Fruit fly (Drosophila melanogaster) whole organism, embryonic: ENCODE data around the gene CG7483.

Experiments
- CG11695 ChIP-seq: fragments of 200-800 bp; sonication (Bioruptor generic); IDR thresholded peaks from 3 replicates; pipeline ENCODE4 v1.3.6; 2022; ENCODE audit warnings: missing biosample characterization, missing genetic modification characterization
- CG12071 ChIP-seq: fragments of 200-800 bp; sonication (Bioruptor generic); optimal IDR thresholded peaks from 3 replicates; lab custom pipeline; 2018; ENCODE audit warnings: missing biosample characterization, mild to moderate bottlenecking, missing genetic modification characterization
- CG12744 ChIP-seq: fragments of 200-800 bp; sonication (Bioruptor generic); optimal IDR thresholded peaks from 2 replicates; lab custom pipeline; 2016; ENCODE audit warnings: missing biosample characterization, missing genetic modification characterization
- CG12769 ChIP-seq: fragments of 200-800 bp; sonication (Bioruptor generic); optimal IDR thresholded peaks from 2 replicates; lab custom pipeline; 2019; ENCODE audit warnings: missing biosample characterization, mild to moderate bottlenecking, missing genetic modification characterization, moderate library complexity
- CG13123 ChIP-seq: fragments of 200-800 bp; sonication (Bioruptor generic); optimal IDR thresholded peaks from 2 replicates; lab custom pipeline; 2016; ENCODE audit warnings: missing biosample characterization, missing genetic modification characterization
- CG1529 ChIP-seq: fragments of 200-800 bp; sonication (Bioruptor generic); optimal IDR thresholded peaks from 3 replicates; lab custom pipeline; 2018; ENCODE audit warnings: missing biosample characterization, missing genetic modification characterization
- CG17361 ChIP-seq: fragments of 200-800 bp; sonication (Bioruptor generic); IDR thresholded peaks from 3 replicates; pipeline ENCODE4 v1.3.6; 2022; ENCODE audit warnings: missing biosample characterization, missing genetic modification characterization
- CG17568 ChIP-seq: fragments of 200-800 bp; sonication (Bioruptor generic); optimal IDR thresholded peaks from 2 replicates; lab custom pipeline; 2018; ENCODE audit warnings: missing biosample characterization, mild to moderate bottlenecking, missing genetic modification characterization, moderate library complexity
- CG17612 ChIP-seq: fragments of 200-800 bp; sonication (Bioruptor generic); IDR thresholded peaks from 2 replicates; pipeline ENCODE4 v1.3.6; 2022; ENCODE audit warnings: missing biosample characterization, missing genetic modification characterization
- CG17802 ChIP-seq: fragments of 200-800 bp; sonication (Bioruptor generic); optimal IDR thresholded peaks from 2 replicates; lab custom pipeline; 2018; ENCODE audit warnings: missing biosample characterization, mild to moderate bottlenecking, missing genetic modification characterization, moderate library complexity
- CG2116 ChIP-seq: fragments of 200-800 bp; sonication (Bioruptor generic); optimal IDR thresholded peaks from 3 replicates; lab custom pipeline; 2018; ENCODE audit warnings: missing biosample characterization, mild to moderate bottlenecking, missing genetic modification characterization
- CG2678 ChIP-seq: fragments of 200-800 bp; sonication (Bioruptor generic); optimal IDR thresholded peaks from 3 replicates; lab custom pipeline; 2019; ENCODE audit warnings: missing biosample characterization, mild to moderate bottlenecking, missing genetic modification characterization, moderate library complexity
- CG30403 ChIP-seq: fragments of 200-800 bp; sonication (Bioruptor generic); optimal IDR thresholded peaks from 3 replicates; lab custom pipeline; 2016; ENCODE audit warnings: missing biosample characterization, missing genetic modification characterization
- CG31388 ChIP-seq: fragments of 200-800 bp; sonication (Bioruptor generic); optimal IDR thresholded peaks from 2 replicates; lab custom pipeline; 2016; ENCODE audit warnings: missing biosample characterization, missing genetic modification characterization
- CG3163 ChIP-seq: fragments of 200-800 bp; sonication (Bioruptor generic); optimal IDR thresholded peaks from 3 replicates; lab custom pipeline; 2016; ENCODE audit warnings: missing biosample characterization, missing genetic modification characterization
- CG5953 ChIP-seq: fragments of 200-800 bp; sonication (Bioruptor generic); IDR thresholded peaks from 2 replicates; pipeline ENCODE4 v1.3.6; 2022; ENCODE audit warnings: missing biosample characterization, missing genetic modification characterization
- CG6175 ChIP-seq: fragments of 200-800 bp; sonication (Bioruptor generic); IDR thresholded peaks from 3 replicates; pipeline ENCODE4 v1.3.6; 2022; ENCODE audit warnings: missing biosample characterization, missing genetic modification characterization
- CG7786 ChIP-seq: fragments of 200-800 bp; sonication (Bioruptor generic); optimal IDR thresholded peaks from 2 replicates; lab custom pipeline; 2016; ENCODE audit warnings: missing biosample characterization, missing genetic modification characterization
- CG7928 ChIP-seq: fragments of 200-800 bp; sonication (Bioruptor generic); optimal IDR thresholded peaks from 2 replicates; lab custom pipeline; 2017; ENCODE audit warnings: missing biosample characterization, mild to moderate bottlenecking, missing genetic modification characterization
- CG8359 ChIP-seq: fragments of 200-800 bp; sonication (Bioruptor generic); optimal IDR thresholded peaks from 2 replicates; lab custom pipeline; 2017; ENCODE audit warnings: missing biosample characterization, mild to moderate bottlenecking, missing genetic modification characterization, borderline replicate concordance
- CG8924 ChIP-seq: fragments of 200-800 bp; optimal IDR thresholded peaks from 3 replicates; lab custom pipeline; 2019; ENCODE audit warnings: missing biosample characterization, mild to moderate bottlenecking, missing genetic modification characterization, moderate library complexity
- CHES-1-like ChIP-seq: fragments of 200-800 bp; sonication (Bioruptor generic); optimal IDR thresholded peaks from 2 replicates; lab custom pipeline; 2016; ENCODE audit warnings: missing biosample characterization, missing genetic modification characterization
- Dip2 ChIP-seq: fragments of 200-800 bp; sonication (Bioruptor generic); IDR thresholded peaks from 2 replicates; pipeline ENCODE4 v1.3.6; 2022; ENCODE audit warnings: missing biosample characterization, missing genetic modification characterization
- Hr3 ChIP-seq: fragments of 200-800 bp; sonication (Bioruptor generic); optimal IDR thresholded peaks from 3 replicates; lab custom pipeline; 2016; ENCODE audit warnings: missing biosample characterization, missing genetic modification characterization
- NK7.1 ChIP-seq: fragments of 200-800 bp; sonication (Bioruptor generic); optimal IDR thresholded peaks from 3 replicates; lab custom pipeline; 2016; ENCODE audit warnings: missing biosample characterization, missing genetic modification characterization
- Sry-δ ChIP-seq: fragments of 200-800 bp; sonication (Bioruptor generic); optimal IDR thresholded peaks from 2 replicates; lab custom pipeline; 2016; ENCODE audit warnings: missing biosample characterization, missing genetic modification characterization
- Stat92E ChIP-seq, 3 experiments: fragments of >200 bp in 2 of 3; fragments of 200-800 bp in 1 of 3; sonication (Bioruptor generic) in 1 of 3; optimal IDR thresholded peaks; 2 replicates each; lab custom pipeline; 2017 to 2019; ENCODE audit warnings: missing biosample characterization in 3 of 3, missing genetic modification characterization in 3 of 3, mild to moderate bottlenecking in 1 of 3, moderate library complexity in 1 of 3
- Tbp ChIP-seq: fragments of >200 bp; optimal IDR thresholded peaks from 2 replicates; lab custom pipeline; 2018; ENCODE audit warnings: missing biosample characterization, missing genetic modification characterization
- YL-1 ChIP-seq: fragments of 200-800 bp; sonication (Bioruptor generic); optimal IDR thresholded peaks from 3 replicates; lab custom pipeline; 2017; ENCODE audit warnings: missing biosample characterization, mild to moderate bottlenecking, missing genetic modification characterization
- ap ChIP-seq: fragments of 200-800 bp; sonication (Bioruptor generic); IDR thresholded peaks from 2 replicates; pipeline ENCODE4 v1.3.6; 2022; ENCODE audit warnings: missing biosample characterization, missing genetic modification characterization
- cato ChIP-seq: fragments of 200-800 bp; sonication (Bioruptor generic); optimal IDR thresholded peaks from 2 replicates; lab custom pipeline; 2016; ENCODE audit warnings: missing biosample characterization, missing genetic modification characterization, borderline replicate concordance
- chinmo ChIP-seq: fragments of 200-800 bp; sonication (Bioruptor generic); IDR thresholded peaks from 4 replicates; pipeline ENCODE4 v1.3.6; 2022; ENCODE audit warnings: missing biosample characterization, missing genetic modification characterization; ENCODE audit not compliant: partially characterized antibody
- cwo ChIP-seq: fragments of 200-800 bp; sonication (Bioruptor generic); optimal IDR thresholded peaks from 3 replicates; lab custom pipeline; 2017; ENCODE audit warnings: missing biosample characterization, missing genetic modification characterization, mild to moderate bottlenecking, moderate library complexity, missing genetic modification reagents
- dysf ChIP-seq: fragments of 200-800 bp; sonication (Bioruptor generic); IDR thresholded peaks from 3 replicates; pipeline ENCODE4 v1.3.6; 2022; ENCODE audit warnings: missing biosample characterization, missing genetic modification characterization
- ewg ChIP-seq: fragments of 200-800 bp; sonication (Bioruptor generic); optimal IDR thresholded peaks from 3 replicates; lab custom pipeline; 2017; ENCODE audit warnings: mild to moderate bottlenecking, missing biosample characterization, missing genetic modification reagents, missing genetic modification characterization
- gcm ChIP-seq: fragments of 200-800 bp; sonication (Bioruptor generic); optimal IDR thresholded peaks from 2 replicates; lab custom pipeline; 2019; ENCODE audit warnings: missing biosample characterization, mild to moderate bottlenecking, missing genetic modification characterization, moderate library complexity
- grau ChIP-seq: fragments of 200-800 bp; optimal IDR thresholded peaks from 3 replicates; lab custom pipeline; 2019; ENCODE audit warnings: missing biosample characterization, mild to moderate bottlenecking, missing genetic modification characterization, moderate library complexity
- hkb ChIP-seq, 2 experiments: fragments of 200-800 bp in 1 of 2; fragments of >200 bp in 1 of 2; sonication (Bioruptor generic) in 1 of 2; IDR thresholded peaks in 1 of 2; optimal IDR thresholded peaks in 1 of 2; 2 replicates each; pipeline versions ENCODE4 v1.3.6 to Lab custom; 2017 to 2022; ENCODE audit warnings: missing biosample characterization in 1 of 2, missing genetic modification characterization in 1 of 2
- hth ChIP-seq: fragments of >200 bp; optimal IDR thresholded peaks from 2 replicates; lab custom pipeline; 2017; ENCODE audit warnings: inconsistent platforms
- ind ChIP-seq: fragments of 200-800 bp; sonication (Bioruptor generic); optimal IDR thresholded peaks from 3 replicates; lab custom pipeline; 2016; ENCODE audit warnings: missing biosample characterization, missing genetic modification characterization
- kah ChIP-seq: fragments of 200-800 bp; sonication (Bioruptor generic); optimal IDR thresholded peaks from 2 replicates; lab custom pipeline; 2018; ENCODE audit warnings: missing biosample characterization, mild to moderate bottlenecking, missing genetic modification characterization
- kay ChIP-seq: fragments of 200-800 bp; sonication (Bioruptor generic); optimal IDR thresholded peaks from 2 replicates; lab custom pipeline; 2016; ENCODE audit warnings: missing biosample characterization, missing genetic modification characterization
- pfk ChIP-seq: fragments of 200-800 bp; sonication (Bioruptor generic); optimal IDR thresholded peaks from 2 replicates; lab custom pipeline; 2018; ENCODE audit warnings: missing biosample characterization, mild to moderate bottlenecking, missing genetic modification characterization, moderate library complexity
- phol ChIP-seq: fragments of 200-800 bp; sonication (Bioruptor generic); optimal IDR thresholded peaks from 3 replicates; lab custom pipeline; 2018; ENCODE audit warnings: missing biosample characterization, mild to moderate bottlenecking, missing genetic modification characterization, moderate library complexity
- pita ChIP-seq: fragments of 200-800 bp; sonication (Bioruptor generic); optimal IDR thresholded peaks from 2 replicates; lab custom pipeline; 2017; ENCODE audit warnings: missing biosample characterization, mild to moderate bottlenecking, missing genetic modification characterization
- pros ChIP-seq: fragments of 200-800 bp; sonication (Bioruptor generic); optimal IDR thresholded peaks from 3 replicates; lab custom pipeline; 2019; ENCODE audit warnings: missing biosample characterization, mild to moderate bottlenecking, missing genetic modification characterization, moderate library complexity
- psq ChIP-seq: fragments of 200-800 bp; sonication (Bioruptor generic); optimal IDR thresholded peaks from 2 replicates; lab custom pipeline; 2017; ENCODE audit warnings: missing biosample characterization, missing genetic modification characterization
- repo ChIP-seq: fragments of 200-800 bp; sonication (Bioruptor generic); optimal IDR thresholded peaks from 2 replicates; lab custom pipeline; 2016; ENCODE audit warnings: missing biosample characterization, missing genetic modification characterization
- tna ChIP-seq: fragments of 200-800 bp; sonication (Bioruptor generic); IDR thresholded peaks from 2 replicates; pipeline ENCODE4 v1.3.6; 2022; ENCODE audit warnings: missing biosample characterization, missing genetic modification characterization; ENCODE audit not compliant: partially characterized antibody
- twi ChIP-seq: fragments of 200-800 bp; optimal IDR thresholded peaks from 2 replicates; lab custom pipeline; 2019; ENCODE audit warnings: missing biosample characterization, mild to moderate bottlenecking, missing genetic modification characterization, moderate library complexity
- usp ChIP-seq: fragments of >200 bp; optimal IDR thresholded peaks from 2 replicates; lab custom pipeline; 2017; ENCODE audit warnings: missing biosample characterization, missing genetic modification characterization

CG7483 gene

dm6 chr3R:8308515-8308959, 4.5 kb upstream of the CG7483 start, which contains the start of gene tex (continued):
- TF ChIP-seq CG1529 (GFP tag; lab: Kevin White, UChicago) (peak; percentile 55), NK7.1 (peak; percentile 25), pfk (GFP tag; lab: Kevin White, UChicago) (no peak), usp (GFP tag; lab: Kevin White, UChicago) (no peak), CG17612 (GFP tag; lab: Robert Waterston, UW) (no peak), cwo (GFP tag; lab: Kevin White, UChicago) (no peak), repo (no peak), CG30403 (GFP tag; lab: Kevin White, UChicago) (no peak), dysf (GFP tag; lab: Robert Waterston, UW) (no peak), pita (GFP tag; lab: Kevin White, UChicago) (peak; percentile 56), Stat92E (GFP tag; optimal IDR thresholded peaks at IDR 0.05; lab: Kevin White, UChicago) (peak in 1 of 3 experiments; percentile 5), kah (GFP tag; lab: Kevin White, UChicago) (peak; percentile 17), CG11695 (GFP tag; lab: Robert Waterston, UW) (no peak), YL-1 (peak; percentile 23), CG31388 (GFP tag; lab: Kevin White, UChicago) (no peak), CG5953 (no peak), ap (GFP tag; lab: Robert Waterston, UW) (no peak), pros (no peak), CG12071 (GFP tag; lab: Kevin White, UChicago) (peak; percentile 32), cato (no peak), CHES-1-like (GFP tag; lab: Kevin White, UChicago) (peak; percentile 44), ind (GFP tag; lab: Kevin White, UChicago) (no peak), CG3163 (GFP tag; lab: Kevin White, UChicago) (no peak), Tbp (GFP tag; lab: Kevin White, UChicago) (no peak), chinmo (GFP tag; lab: Robert Waterston, UW) (no peak), twi (tag; lab: Kevin White, UChicago) (no peak), CG7786 (GFP tag; lab: Kevin White, UChicago) (no peak), phol (tag; lab: Kevin White, UChicago) (peak; percentile 22), CG7928 (no peak), CG2116 (peak; percentile 55), tna (GFP tag; lab: Robert Waterston, UW) (no peak), ewg (GFP tag; lab: Kevin White, UChicago) (no peak), CG17568 (no peak), kay (GFP tag; lab: Kevin White, UChicago) (peak; percentile 8), hkb (optimal IDR thresholded peaks at IDR 0.05; lab: Kevin White, UChicago) (no peak), hkb (GFP tag; IDR thresholded peaks at IDR 0.05; lab: Robert Waterston, UW) (peak; percentile 37; the same call in 1 of the 2 replicates), CG12744 (no peak), grau (tag; lab: Kevin White, UChicago) (no peak), Hr3 (no peak), Sry-δ (GFP tag; lab: Kevin White, UChicago) (peak; percentile 66), CG13123 (peak; percentile 1), psq (GFP tag; lab: Kevin White, UChicago) (no peak), CG17802 (no peak), hth (no peak), CG2678 (no peak), CG17361 (GFP tag; lab: Robert Waterston, UW) (peak; percentile 37; the same call in 2 of the 3 replicates), gcm (GFP tag; lab: Kevin White, UChicago) (peak; percentile 57), CG12769 (tag; lab: Kevin White, UChicago) (no peak), CG6175 (GFP tag; lab: Robert Waterston, UW) (no peak), Dip2 (GFP tag; lab: Robert Waterston, UW) (no peak), CG8359 (GFP tag; lab: Kevin White, UChicago) (peak; percentile 46), CG8924 (tag; lab: Kevin White, UChicago) (peak; percentile 59)
